Worm (Caenorhabditis elegans) whole organism, L3 larva: ENCODE results near the gene rps-9.

Experiments
- R02D3.7 ChIP-seq: fragments of 150-350 bp; optimal IDR thresholded peaks from 2 replicates; lab custom pipeline; 2014; ENCODE audit warnings: missing biosample characterization, missing genetic modification characterization
- ceh-82 ChIP-seq: fragments of 150-350 bp; optimal IDR thresholded peaks from 2 replicates; lab custom pipeline; 2014; ENCODE audit warnings: missing biosample characterization, missing genetic modification characterization
- daf-12 ChIP-seq: fragments of 150-350 bp; optimal IDR thresholded peaks from 2 replicates; lab custom pipeline; 2014; ENCODE audit warnings: missing biosample characterization, missing genetic modification reagents, missing genetic modification characterization
- elt-1 ChIP-seq: fragments of 150-350 bp; optimal IDR thresholded peaks from 2 replicates; lab custom pipeline; 2014; ENCODE audit warnings: missing biosample characterization, missing genetic modification characterization
- elt-2 ChIP-seq: sonication (generic microtip); optimal IDR thresholded peaks from 2 replicates; lab custom pipeline; 2016; ENCODE audit warnings: missing genetic modification reagents, mild to moderate bottlenecking, missing genetic modification characterization, missing compliant biosample characterization
- lin-15B ChIP-seq: fragments of 150-350 bp; optimal IDR thresholded peaks from 2 replicates; lab custom pipeline; 2014; ENCODE audit warnings: missing biosample characterization, missing genetic modification characterization
- nhr-23 ChIP-seq: fragments of 150-350 bp; optimal IDR thresholded peaks from 2 replicates; lab custom pipeline; 2014; ENCODE audit warnings: missing biosample characterization, missing genetic modification reagents, missing genetic modification characterization
- nhr-25 ChIP-seq: sonication (generic microtip); optimal IDR thresholded peaks from 2 replicates; lab custom pipeline; 2017; ENCODE audit warnings: missing biosample characterization, missing genetic modification characterization
- nhr-28 ChIP-seq: fragments of 150-350 bp; optimal IDR thresholded peaks from 2 replicates; lab custom pipeline; 2014; ENCODE audit warnings: missing biosample characterization, missing genetic modification characterization
- sea-2 ChIP-seq: fragments of 150-350 bp; sonication (generic microtip); optimal IDR thresholded peaks from 4 replicates; lab custom pipeline; 2014; ENCODE audit warnings: missing biosample characterization, missing genetic modification reagents, missing genetic modification characterization
- unc-39 ChIP-seq: sonication (generic microtip); optimal IDR thresholded peaks from 4 replicates; lab custom pipeline; 2017; ENCODE audit warnings: missing biosample characterization, missing genetic modification characterization
- unc-62 ChIP-seq: fragments of 150-350 bp; sonication (generic microtip); optimal IDR thresholded peaks from 4 replicates; lab custom pipeline; 2014; ENCODE audit warnings: missing biosample characterization, missing genetic modification reagents, missing genetic modification characterization
- ztf-4 ChIP-seq: fragments of 150-350 bp; optimal IDR thresholded peaks from 2 replicates; lab custom pipeline; 2014; ENCODE audit warnings: missing biosample characterization, missing genetic modification characterization

DNA sequence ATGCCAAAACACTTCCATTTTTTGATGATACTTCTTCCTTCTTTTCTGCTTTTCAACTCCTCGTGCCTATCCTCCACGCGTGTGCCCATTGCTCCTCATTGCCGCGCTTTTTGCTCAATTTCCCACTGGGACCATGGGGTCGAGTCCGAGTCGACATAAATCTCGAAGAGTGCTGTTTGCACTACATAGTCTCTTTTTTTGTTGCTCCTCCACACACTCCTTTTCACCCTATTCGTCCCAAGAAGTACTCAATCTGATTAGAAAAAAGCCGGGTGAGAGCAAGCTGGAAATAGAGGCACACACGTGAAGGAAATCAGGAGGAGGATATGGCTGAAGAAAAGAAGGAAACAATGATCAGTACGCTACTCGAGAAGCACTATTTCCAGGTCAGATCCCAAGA lies 16.4 kb upstream of the rps-9 start, which contains the start of gene arrd-6:
- TF ChIP-seq nhr-23 (tag; lab: Kevin White, UChicago) (no peak), daf-12 (tag; lab: Kevin White, UChicago) (no peak), unc-62 (GFP tag; lab: Kevin White, UChicago) (no peak), elt-1 (tag; lab: Kevin White, UChicago) (no peak), ceh-82 (tag; lab: Kevin White, UChicago) (no peak), nhr-28 (tag; lab: Kevin White, UChicago) (no peak), sea-2 (GFP tag; lab: Kevin White, UChicago) (no peak), nhr-25 (no peak), ztf-4 (tag; lab: Kevin White, UChicago) (no peak), R02D3.7 (no peak), lin-15B (tag; lab: Kevin White, UChicago) (no peak), elt-2 (tag; lab: Kevin White, UChicago) (no peak), unc-39 (no peak)
